Fruit fly (Drosophila melanogaster) whole organism, embryonic: ENCODE results near the gene Gga.

ENCODE experiments used
- Aef1 ChIP-seq: fragments of 200-800 bp; sonication (Bioruptor generic); IDR thresholded peaks from 3 replicates; pipeline ENCODE4 v1.3.6; 2022; ENCODE audit warnings: missing biosample characterization, missing genetic modification characterization
- Bgb ChIP-seq: fragments of 200-800 bp; sonication (Bioruptor generic); IDR thresholded peaks from 2 replicates; pipeline ENCODE4 v1.3.6; 2022; ENCODE audit warnings: missing biosample characterization, missing genetic modification characterization; ENCODE audit not compliant: partially characterized antibody
- Blimp-1 ChIP-seq: fragments of 200-800 bp; sonication (Bioruptor generic); optimal IDR thresholded peaks from 3 replicates; lab custom pipeline; 2018; ENCODE audit warnings: missing biosample characterization, missing genetic modification characterization, mild to moderate bottlenecking, moderate library complexity, missing genetic modification reagents
- Bteb2 ChIP-seq: fragments of 200-800 bp; sonication (Bioruptor generic); optimal IDR thresholded peaks from 2 replicates; lab custom pipeline; 2016; ENCODE audit warnings: missing biosample characterization, missing genetic modification characterization
- CG12942 ChIP-seq: fragments of 200-800 bp; sonication (Bioruptor generic); optimal IDR thresholded peaks from 3 replicates; lab custom pipeline; 2016; ENCODE audit warnings: missing biosample characterization, missing genetic modification characterization
- CG13123 ChIP-seq: fragments of 200-800 bp; sonication (Bioruptor generic); optimal IDR thresholded peaks from 2 replicates; lab custom pipeline; 2016; ENCODE audit warnings: missing biosample characterization, missing genetic modification characterization
- CG13624 ChIP-seq: fragments of 200-800 bp; sonication (Bioruptor generic); optimal IDR thresholded peaks from 2 replicates; lab custom pipeline; 2016; ENCODE audit warnings: missing biosample characterization, missing genetic modification characterization
- CG14710 ChIP-seq: fragments of 200-800 bp; sonication (Bioruptor generic); optimal IDR thresholded peaks from 3 replicates; lab custom pipeline; 2019; ENCODE audit warnings: missing biosample characterization, mild to moderate bottlenecking, missing genetic modification characterization, moderate library complexity
- CG14860 ChIP-seq: fragments of 200-800 bp; sonication (Bioruptor generic); IDR thresholded peaks from 3 replicates; pipeline ENCODE4 v1.3.6; 2022; ENCODE audit warnings: missing biosample characterization, missing genetic modification characterization; ENCODE audit not compliant: partially characterized antibody
- CG14965 ChIP-seq: fragments of 200-800 bp; sonication (Bioruptor generic); optimal IDR thresholded peaks from 2 replicates; lab custom pipeline; 2016; ENCODE audit warnings: missing biosample characterization, missing genetic modification characterization, borderline replicate concordance
- CG15479 ChIP-seq: fragments of 200-800 bp; sonication (Bioruptor generic); optimal IDR thresholded peaks from 3 replicates; lab custom pipeline; 2019; ENCODE audit warnings: missing biosample characterization, mild to moderate bottlenecking, missing genetic modification characterization, moderate library complexity
- CG15601 ChIP-seq: fragments of 200-800 bp; sonication (Bioruptor generic); optimal IDR thresholded peaks from 3 replicates; lab custom pipeline; 2019; ENCODE audit warnings: missing biosample characterization, mild to moderate bottlenecking, missing genetic modification characterization, moderate library complexity
- CG18262 ChIP-seq: fragments of 200-800 bp; optimal IDR thresholded peaks from 3 replicates; lab custom pipeline; 2019; ENCODE audit warnings: missing biosample characterization, mild to moderate bottlenecking, missing genetic modification characterization, moderate library complexity
- CG2678 ChIP-seq: fragments of 200-800 bp; sonication (Bioruptor generic); optimal IDR thresholded peaks from 3 replicates; lab custom pipeline; 2019; ENCODE audit warnings: missing biosample characterization, mild to moderate bottlenecking, missing genetic modification characterization, moderate library complexity
- CG33213 ChIP-seq: fragments of 200-800 bp; sonication (Bioruptor generic); optimal IDR thresholded peaks from 3 replicates; lab custom pipeline; 2016; ENCODE audit warnings: missing biosample characterization, missing genetic modification characterization
- CG6175 ChIP-seq: fragments of 200-800 bp; sonication (Bioruptor generic); IDR thresholded peaks from 3 replicates; pipeline ENCODE4 v1.3.6; 2022; ENCODE audit warnings: missing biosample characterization, missing genetic modification characterization
- CG7556 ChIP-seq: fragments of 200-800 bp; sonication (Bioruptor generic); optimal IDR thresholded peaks from 2 replicates; lab custom pipeline; 2017; ENCODE audit warnings: missing biosample characterization, mild to moderate bottlenecking, missing genetic modification characterization
- CG8924 ChIP-seq: fragments of 200-800 bp; optimal IDR thresholded peaks from 3 replicates; lab custom pipeline; 2019; ENCODE audit warnings: missing biosample characterization, mild to moderate bottlenecking, missing genetic modification characterization, moderate library complexity
- CG9727 ChIP-seq: fragments of 200-800 bp; sonication (Bioruptor generic); optimal IDR thresholded peaks from 3 replicates; lab custom pipeline; 2017; ENCODE audit warnings: missing biosample characterization, mild to moderate bottlenecking, missing genetic modification characterization
- Dbx ChIP-seq: fragments of 200-800 bp; sonication (Bioruptor generic); IDR thresholded peaks from 3 replicates; pipeline ENCODE4 v1.3.6; 2022; ENCODE audit warnings: missing biosample characterization, missing genetic modification characterization
- Dfd ChIP-seq, 2 experiments: fragments of >200 bp; optimal IDR thresholded peaks; 2 replicates each; lab custom pipeline; 2017; ENCODE audit warnings: missing biosample characterization in 2 of 2, missing genetic modification characterization in 2 of 2
- Oaz ChIP-seq: fragments of 200-800 bp; sonication (Bioruptor generic); IDR thresholded peaks from 2 replicates; pipeline ENCODE4 v1.3.6; 2022; ENCODE audit warnings: missing biosample characterization, missing genetic modification characterization
- Opbp ChIP-seq: fragments of 200-800 bp; sonication (Bioruptor generic); IDR thresholded peaks from 3 replicates; pipeline ENCODE4 v1.3.6; 2022; ENCODE audit warnings: missing biosample characterization, missing genetic modification characterization; ENCODE audit not compliant: partially characterized antibody
- Ptx1 ChIP-seq: fragments of 200-800 bp; sonication (Bioruptor generic); IDR thresholded peaks from 2 replicates; pipeline ENCODE4 v1.3.6; 2022; ENCODE audit warnings: missing biosample characterization, missing genetic modification characterization
- Scr ChIP-seq: fragments of 200-800 bp; sonication (Bioruptor generic); IDR thresholded peaks from 2 replicates; pipeline ENCODE4 v1.3.6; 2022; ENCODE audit warnings: missing biosample characterization, missing genetic modification characterization; ENCODE audit not compliant: partially characterized antibody
- Vsx1 ChIP-seq: fragments of 200-800 bp; sonication (Bioruptor generic); optimal IDR thresholded peaks from 2 replicates; lab custom pipeline; 2017; ENCODE audit warnings: missing biosample characterization, mild to moderate bottlenecking, missing genetic modification characterization, missing genetic modification reagents
- amos ChIP-seq: fragments of 200-800 bp; sonication (Bioruptor generic); IDR thresholded peaks from 2 replicates; pipeline ENCODE4 v1.3.6; 2022; ENCODE audit warnings: missing biosample characterization, missing genetic modification characterization; ENCODE audit not compliant: partially characterized antibody
- ato ChIP-seq: fragments of 200-800 bp; sonication (Bioruptor generic); IDR thresholded peaks from 2 replicates; pipeline ENCODE4 v1.3.6; 2022; ENCODE audit warnings: missing biosample characterization, missing genetic modification characterization; ENCODE audit not compliant: partially characterized antibody
- bbx ChIP-seq: fragments of 200-800 bp; sonication (Bioruptor generic); IDR thresholded peaks from 2 replicates; pipeline ENCODE4 v1.3.6; 2022; ENCODE audit warnings: missing biosample characterization, missing genetic modification characterization; ENCODE audit not compliant: partially characterized antibody
- br ChIP-seq: fragments of >200 bp; optimal IDR thresholded peaks from 2 replicates; lab custom pipeline; 2017
- cg ChIP-seq: fragments of 200-800 bp; sonication (Bioruptor generic); optimal IDR thresholded peaks from 3 replicates; lab custom pipeline; 2019; ENCODE audit warnings: missing biosample characterization, mild to moderate bottlenecking, missing genetic modification characterization, moderate library complexity
- chif ChIP-seq, 2 experiments: fragments of 200-800 bp; sonication (Bioruptor generic); optimal IDR thresholded peaks; 3 replicates each; lab custom pipeline; 2016; ENCODE audit warnings: missing biosample characterization in 2 of 2, missing genetic modification characterization in 2 of 2
- chinmo ChIP-seq: fragments of 200-800 bp; sonication (Bioruptor generic); IDR thresholded peaks from 4 replicates; pipeline ENCODE4 v1.3.6; 2022; ENCODE audit warnings: missing biosample characterization, missing genetic modification characterization; ENCODE audit not compliant: partially characterized antibody
- dan ChIP-seq: fragments of 200-800 bp; sonication (Bioruptor generic); IDR thresholded peaks from 2 replicates; pipeline ENCODE4 v1.3.6; 2022; ENCODE audit warnings: missing biosample characterization, missing genetic modification characterization
- dmrt11E ChIP-seq: fragments of 200-800 bp; sonication (Bioruptor generic); optimal IDR thresholded peaks from 3 replicates; lab custom pipeline; 2018; ENCODE audit warnings: missing biosample characterization, mild to moderate bottlenecking, missing genetic modification characterization, moderate library complexity
- ftz-f1 ChIP-seq: fragments of 200-800 bp; sonication (Bioruptor generic); optimal IDR thresholded peaks from 2 replicates; lab custom pipeline; 2016; ENCODE audit warnings: missing biosample characterization, missing genetic modification characterization
- gem ChIP-seq: fragments of 200-800 bp; sonication (Bioruptor generic); optimal IDR thresholded peaks from 2 replicates; lab custom pipeline; 2019; ENCODE audit warnings: missing biosample characterization, mild to moderate bottlenecking, missing genetic modification characterization, moderate library complexity
- kay ChIP-seq: fragments of 200-800 bp; sonication (Bioruptor generic); optimal IDR thresholded peaks from 2 replicates; lab custom pipeline; 2016; ENCODE audit warnings: missing biosample characterization, missing genetic modification characterization
- ken ChIP-seq: fragments of 200-800 bp; sonication (Bioruptor generic); IDR thresholded peaks from 3 replicates; pipeline ENCODE4 v1.3.6; 2022; ENCODE audit warnings: missing biosample characterization, missing genetic modification characterization
- lmd ChIP-seq: fragments of 200-800 bp; sonication (Bioruptor generic); IDR thresholded peaks from 2 replicates; pipeline ENCODE4 v1.3.6; 2022; ENCODE audit warnings: missing biosample characterization, missing genetic modification characterization
- nau ChIP-seq: fragments of 200-800 bp; sonication (Bioruptor generic); optimal IDR thresholded peaks from 3 replicates; lab custom pipeline; 2017; ENCODE audit warnings: missing biosample characterization, mild to moderate bottlenecking, missing genetic modification characterization, missing genetic modification reagents
- onecut ChIP-seq: fragments of 200-800 bp; sonication (Bioruptor generic); IDR thresholded peaks from 2 replicates; pipeline ENCODE4 v1.3.6; 2022; ENCODE audit warnings: missing biosample characterization, missing genetic modification characterization
- p53 ChIP-seq: fragments of 200-800 bp; sonication (Bioruptor generic); optimal IDR thresholded peaks from 2 replicates; lab custom pipeline; 2016; ENCODE audit warnings: missing biosample characterization, missing genetic modification characterization
- sima ChIP-seq: fragments of 200-800 bp; sonication (Bioruptor generic); optimal IDR thresholded peaks from 2 replicates; lab custom pipeline; 2016; ENCODE audit warnings: missing biosample characterization, missing genetic modification characterization
- slou ChIP-seq: fragments of 200-800 bp; sonication (Bioruptor generic); optimal IDR thresholded peaks from 3 replicates; lab custom pipeline; 2016; ENCODE audit warnings: missing biosample characterization, missing genetic modification characterization
- sqz ChIP-seq: fragments of 200-800 bp; sonication (Bioruptor generic); optimal IDR thresholded peaks from 3 replicates; lab custom pipeline; 2018; ENCODE audit warnings: missing biosample characterization, mild to moderate bottlenecking, missing genetic modification characterization
- sug ChIP-seq: fragments of 200-800 bp; optimal IDR thresholded peaks from 2 replicates; lab custom pipeline; 2019; ENCODE audit warnings: missing biosample characterization, mild to moderate bottlenecking, missing genetic modification characterization, moderate library complexity
- ttk ChIP-seq: fragments of 200-800 bp; sonication (Bioruptor generic); IDR thresholded peaks from 2 replicates; pipeline ENCODE4 v2.1.2; 2022; ENCODE audit warnings: missing biosample characterization, missing genetic modification characterization

Gga gene

DNA sequence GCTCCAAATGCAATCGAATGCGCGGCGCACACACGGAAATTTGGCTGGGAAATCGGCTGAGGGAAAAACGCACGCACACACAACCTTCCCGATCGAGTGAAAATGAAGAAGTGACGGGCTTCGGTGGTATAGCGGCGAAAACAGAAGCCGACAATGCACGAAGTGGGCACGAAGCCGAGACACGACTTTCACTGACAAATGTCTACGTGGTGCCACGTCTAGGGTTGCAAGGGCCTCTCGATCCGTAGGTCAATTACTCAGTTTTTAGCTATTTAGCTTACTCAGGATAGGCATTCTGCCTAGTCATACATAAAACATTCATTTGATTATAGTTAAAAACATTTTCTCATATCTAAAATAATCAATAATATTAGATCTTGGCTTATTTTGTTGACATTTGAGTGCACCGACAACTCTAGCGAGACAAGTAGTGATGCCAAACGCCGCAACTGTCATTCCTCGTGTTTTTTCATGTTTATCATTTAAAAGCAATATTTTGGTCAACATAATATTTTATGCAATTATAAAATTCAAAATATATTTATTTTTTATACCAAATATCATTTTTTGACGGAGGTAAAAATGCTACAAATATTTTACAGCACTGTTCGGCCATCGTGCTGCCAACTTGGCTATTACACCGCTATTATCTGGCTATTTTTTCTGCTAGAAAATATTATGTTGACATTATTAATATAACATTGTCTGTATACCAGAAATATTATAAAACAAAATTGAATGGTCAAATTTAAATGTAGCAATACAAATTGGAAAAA lies 47.1 kb upstream of the Gga start (continued):
- TF ChIP-seq kay (peak; percentile 66), br (lab: Kevin White, UChicago) (no peak), CG8924 (tag; lab: Kevin White, UChicago) (peak; percentile 90), ken (GFP tag; lab: Robert Waterston, UW) (peak; percentile 84), Bteb2 (GFP tag; lab: Kevin White, UChicago) (peak; percentile 74), CG13123 (GFP tag; lab: Kevin White, UChicago) (peak; percentile 67), CG12942 (peak; percentile 72), nau (GFP tag; lab: Kevin White, UChicago) (peak; percentile 80), Ptx1 (peak; percentile 89), CG6175 (GFP tag; lab: Robert Waterston, UW) (0 out of 3 replicates have a peak, but pooled peaks have one; percentile 49), amos (GFP tag; lab: Robert Waterston, UW) (peak; percentile 36; the same call in 1 of the 2 replicates), CG14860 (GFP tag; lab: Robert Waterston, UW) (no peak), Aef1 (GFP tag; lab: Robert Waterston, UW) (peak; percentile 82; the same call in 2 of the 3 replicates), Dbx (GFP tag; lab: Robert Waterston, UW) (peak; percentile 86), onecut (GFP tag; lab: Robert Waterston, UW) (peak; percentile 81), bbx (GFP tag; lab: Robert Waterston, UW) (peak; percentile 43; the same call in 1 of the 2 replicates), gem (tag; lab: Kevin White, UChicago) (peak; percentile 94), slou (peak; percentile 65), cg (GFP tag; lab: Kevin White, UChicago) (no peak), dmrt11E (tag; lab: Kevin White, UChicago) (peak; percentile 88), lmd (GFP tag; lab: Robert Waterston, UW) (peak; percentile 84), sug (peak; percentile 89), sqz (GFP tag; lab: Kevin White, UChicago) (peak; percentile 75), CG9727 (GFP tag; lab: Kevin White, UChicago) (peak; percentile 84), chinmo (GFP tag; lab: Robert Waterston, UW) (0 out of 4 replicates have a peak, but pooled peaks have one; percentile 38), Scr (GFP tag; lab: Robert Waterston, UW) (peak; percentile 53), CG15601 (tag; lab: Kevin White, UChicago) (peak; percentile 79), Bgb (GFP tag; lab: Robert Waterston, UW) (peak; percentile 55), CG7556 (peak; percentile 81), chif (GFP tag; optimal IDR thresholded peaks at IDR 0.05; lab: Kevin White, UChicago) (peak; percentile 73 to 81), CG18262 (tag; lab: Kevin White, UChicago) (peak; percentile 87), ato (GFP tag; lab: Robert Waterston, UW) (0 out of 2 replicates have a peak, but pooled peaks have one; percentile 35), Oaz (GFP tag; lab: Robert Waterston, UW) (peak; percentile 72), p53 (GFP tag; lab: Kevin White, UChicago) (no peak), CG2678 (tag; lab: Kevin White, UChicago) (peak; percentile 92), Vsx1 (GFP tag; lab: Kevin White, UChicago) (peak; percentile 76), dan (GFP tag; lab: Robert Waterston, UW) (no peak; the same call in 1 of the 2 replicates), ftz-f1 (no peak), CG14965 (GFP tag; lab: Kevin White, UChicago) (no peak), CG33213 (GFP tag; lab: Kevin White, UChicago) (peak; percentile 5), sima (GFP tag; lab: Kevin White, UChicago) (no peak), CG13624 (GFP tag; lab: Kevin White, UChicago) (peak; percentile 72), Dfd (GFP tag; optimal IDR thresholded peaks at IDR 0.05; lab: Kevin White, UChicago) (no peak), ttk (peak; percentile 85), Opbp (no peak; the same call in 2 of the 3 replicates), Blimp-1 (GFP tag; lab: Kevin White, UChicago) (peak; percentile 90), CG15479 (GFP tag; lab: Kevin White, UChicago) (no peak), CG14710 (peak; percentile 82)
